Worm (Caenorhabditis elegans): ENCODE results near the gene F54D5.17.

Gene F54D5.17

DNA sequence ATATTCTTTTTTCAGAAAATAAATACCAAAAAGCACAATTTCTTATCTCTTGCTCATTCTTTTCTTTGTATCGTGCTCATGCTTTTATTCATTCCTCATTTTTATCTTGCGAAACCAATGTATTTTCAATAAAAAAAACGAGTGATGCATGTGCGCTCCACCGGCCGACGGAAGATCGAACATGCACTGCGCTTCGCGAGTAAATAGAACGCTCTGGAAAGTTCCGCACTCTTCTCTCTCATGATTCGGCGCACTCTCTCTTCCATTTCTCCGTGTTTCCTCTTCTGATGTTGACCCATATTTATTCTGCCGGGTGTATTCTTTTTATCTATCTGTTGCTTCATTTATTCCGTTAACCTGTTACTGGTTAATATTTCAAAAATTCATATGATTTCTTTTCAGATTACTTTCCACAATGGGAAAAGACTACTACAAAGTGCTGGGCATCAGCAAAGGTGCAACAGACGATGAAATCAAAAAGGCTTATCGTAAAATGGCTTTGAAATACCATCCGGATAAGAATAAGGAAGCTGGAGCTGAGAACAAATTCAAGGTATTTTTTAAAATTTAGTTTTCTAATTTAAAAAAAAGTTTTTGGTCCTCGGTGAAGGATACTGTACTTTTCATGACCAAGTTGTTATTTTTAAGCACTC lies 11.0 kb upstream of the F54D5.17 start, which contains the start of gene dnj-13 (continued):
- peak; percentile 94 for TF ChIP-seq nhr-43 (tag; optimal IDR thresholded peaks at IDR 0.05; ENCODE audit: poor library complexity, severe bottlenecking)
- TF ChIP-seq nhr-28 (tag; optimal IDR thresholded peaks at IDR 0.05) = no peak
- TF ChIP-seq nhr-237 (tag; optimal IDR thresholded peaks at IDR 0.05) = no peak
- TF ChIP-seq hmg-11 (tag; optimal IDR thresholded peaks at IDR 0.05) = peak; percentile 94
- TF ChIP-seq mdl-1 (tag; optimal IDR thresholded peaks at IDR 0.05) = peak; percentile 54
- TF ChIP-seq nhr-77 (tag; optimal IDR thresholded peaks at IDR 0.05) = peak; percentile 61
- peak; percentile 84 for TF ChIP-seq tbx-2 (tag; optimal IDR thresholded peaks at IDR 0.05)
- TF ChIP-seq elt-3 (tag; optimal IDR thresholded peaks at IDR 0.05) = no peak
- TF ChIP-seq ZK546.5 (tag; optimal IDR thresholded peaks at IDR 0.05) = peak; percentile 19
- peak; percentile 83 for TF ChIP-seq elt-2 (tag; optimal IDR thresholded peaks at IDR 0.05)
- TF ChIP-seq lin-15B (tag; optimal IDR thresholded peaks at IDR 0.05) = peak; percentile 92
- TF ChIP-seq ztf-11 (tag; optimal IDR thresholded peaks at IDR 0.05) = no peak
- TF ChIP-seq zag-1 (tag; optimal IDR thresholded peaks at IDR 0.05) = no peak
- TF ChIP-seq ama-1 (optimal IDR thresholded peaks at IDR 0.05) = peak; percentile 87
- no peak for TF ChIP-seq ceh-9 (tag; optimal IDR thresholded peaks at IDR 0.05)
- peak; percentile 30 for TF ChIP-seq ceh-16 (tag; optimal IDR thresholded peaks at IDR 0.05)

DNA sequence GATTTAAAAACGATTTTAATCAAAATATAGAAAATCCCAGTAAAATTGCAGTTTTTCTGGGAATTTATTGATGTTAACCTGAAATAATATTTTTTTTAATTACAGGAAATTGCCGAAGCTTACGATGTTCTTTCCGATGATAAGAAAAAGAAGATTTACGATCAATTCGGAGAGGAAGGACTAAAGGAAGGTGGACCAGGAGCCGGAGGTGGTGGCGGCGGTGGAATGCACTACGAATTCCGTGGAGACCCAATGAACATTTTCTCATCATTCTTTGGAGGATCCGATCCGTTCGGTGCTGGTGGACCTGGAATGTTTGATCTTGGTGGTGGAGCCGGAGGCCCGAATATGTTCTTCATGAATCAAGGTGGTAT lies 10.5 kb upstream of the F54D5.17 start:
- TF ChIP-seq ceh-9 (tag; optimal IDR thresholded peaks at IDR 0.05) (no peak), ZK546.5 (tag; optimal IDR thresholded peaks at IDR 0.05) (no peak), nhr-77 (tag; optimal IDR thresholded peaks at IDR 0.05) (no peak), fkh-2 (tag; optimal IDR thresholded peaks at IDR 0.05) (no peak), elt-1 (tag; optimal IDR thresholded peaks at IDR 0.05) (no peak), nhr-12 (tag; optimal IDR thresholded peaks at IDR 0.05) (no peak), mml-1 (tag; optimal IDR thresholded peaks at IDR 0.05) (no peak), unc-62 (GFP tag; optimal IDR thresholded peaks at IDR 0.05) (no peak), pqm-1 (tag; optimal IDR thresholded peaks at IDR 0.05) (no peak), ztf-4 (tag; optimal IDR thresholded peaks at IDR 0.05) (no peak), sea-2 (GFP tag; optimal IDR thresholded peaks at IDR 0.05) (no peak), egl-5 (tag; optimal IDR thresholded peaks at IDR 0.05) (no peak), ceh-82 (tag; optimal IDR thresholded peaks at IDR 0.05) (no peak), fkh-10 (GFP tag; optimal IDR thresholded peaks at IDR 0.05) (no peak), ceh-28 (tag; optimal IDR thresholded peaks at IDR 0.05) (no peak), egl-27 (tag; optimal IDR thresholded peaks at IDR 0.05) (no peak), aly-2 (tag; optimal IDR thresholded peaks at IDR 0.05) (no peak), nhr-76 (tag; optimal IDR thresholded peaks at IDR 0.05) (no peak), nhr-237 (tag; optimal IDR thresholded peaks at IDR 0.05) (no peak), ztf-11 (tag; optimal IDR thresholded peaks at IDR 0.05) (no peak)

DNA sequence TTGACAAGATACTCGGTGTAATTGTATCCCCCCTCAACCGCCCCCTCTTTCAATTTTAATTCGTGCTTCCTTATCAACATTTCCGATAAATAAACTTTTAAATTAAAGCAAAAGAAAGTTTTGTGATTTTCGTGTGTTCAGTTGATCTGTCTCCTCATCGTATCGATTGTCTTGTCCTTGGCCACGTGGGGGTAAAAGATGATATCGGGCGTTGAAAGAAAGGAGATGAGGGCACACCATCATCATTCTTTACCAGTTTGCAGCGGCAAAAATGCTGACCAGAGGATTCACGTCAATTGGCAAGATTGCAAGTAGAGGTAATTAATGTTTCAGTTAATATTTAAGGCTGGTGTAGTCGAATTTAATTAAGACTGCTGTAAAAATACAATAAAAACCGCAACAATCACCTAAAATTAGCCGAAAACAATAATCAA lies 9.2 kb upstream of the F54D5.17 start, which contains the start of gene F54D5.7:
Gene F54D5.7, plus strand, starts transcription at position 264 of the 434 bp plus-strand sequence.
- peak; percentile 1 for TF ChIP-seq elt-1 (tag; optimal IDR thresholded peaks at IDR 0.05)
- TF ChIP-seq nhr-43 (tag; optimal IDR thresholded peaks at IDR 0.05; ENCODE audit: poor library complexity, severe bottlenecking) = peak; percentile 32
- no peak for TF ChIP-seq jun-1 (tag; optimal IDR thresholded peaks at IDR 0.05)
- no peak for TF ChIP-seq nhr-77 (tag; optimal IDR thresholded peaks at IDR 0.05)
- peak; percentile 2 for TF ChIP-seq egl-5 (tag; optimal IDR thresholded peaks at IDR 0.05)
- TF ChIP-seq zag-1 (tag; optimal IDR thresholded peaks at IDR 0.05) = no peak
- TF ChIP-seq unc-39 (tag; optimal IDR thresholded peaks at IDR 0.05) = no peak
- peak; percentile 52 for TF ChIP-seq pha-4 (tag; optimal IDR thresholded peaks at IDR 0.05)
- peak; percentile 75 for TF ChIP-seq ceh-16 (tag; optimal IDR thresholded peaks at IDR 0.05)
- TF ChIP-seq lin-15B (tag; optimal IDR thresholded peaks at IDR 0.05) = no peak
- peak; percentile 73 for TF ChIP-seq nhr-23 (tag; optimal IDR thresholded peaks at IDR 0.05)
- TF ChIP-seq mml-1 (tag; optimal IDR thresholded peaks at IDR 0.05) = no peak
- no peak for TF ChIP-seq ZK546.5 (tag; optimal IDR thresholded peaks at IDR 0.05)
- peak in 1 of 3 experiments; percentile 28 for TF ChIP-seq elt-3 (tag; optimal IDR thresholded peaks at IDR 0.05)
- peak; percentile 16 for TF ChIP-seq ceh-28 (tag; optimal IDR thresholded peaks at IDR 0.05)
- peak; percentile 39 for TF ChIP-seq snpc-4 (tag; optimal IDR thresholded peaks at IDR 0.05)
- no peak for TF ChIP-seq nhr-67 (tag; optimal IDR thresholded peaks at IDR 0.05)
- no peak for TF ChIP-seq eor-1 (tag; optimal IDR thresholded peaks at IDR 0.05)
- no peak for TF ChIP-seq nhr-76 (tag; optimal IDR thresholded peaks at IDR 0.05)
- peak; percentile 54 for TF ChIP-seq lsy-12 (tag; optimal IDR thresholded peaks at IDR 0.05)
- no peak for TF ChIP-seq aly-2 (tag; optimal IDR thresholded peaks at IDR 0.05)
- no peak for TF ChIP-seq ztf-11 (tag; optimal IDR thresholded peaks at IDR 0.05)
- TF ChIP-seq sea-2 (GFP tag; optimal IDR thresholded peaks at IDR 0.05) = no peak
- peak; percentile 5 for TF ChIP-seq skn-1 (tag; optimal IDR thresholded peaks at IDR 0.05)
- no peak for TF ChIP-seq R02D3.7 (tag; optimal IDR thresholded peaks at IDR 0.05)
- no peak for TF ChIP-seq daf-12 (tag; optimal IDR thresholded peaks at IDR 0.05)
- peak; percentile 65 for TF ChIP-seq tbx-2 (tag; optimal IDR thresholded peaks at IDR 0.05)
- TF ChIP-seq mdl-1 (tag; optimal IDR thresholded peaks at IDR 0.05) = peak; percentile 32
- TF ChIP-seq fos-1 (tag; optimal IDR thresholded peaks at IDR 0.05) = peak; percentile 66
- no peak for TF ChIP-seq pqm-1 (tag; optimal IDR thresholded peaks at IDR 0.05)
- peak; percentile 21 for TF ChIP-seq lin-39 (tag; optimal IDR thresholded peaks at IDR 0.05)
- TF ChIP-seq nhr-237 (tag; optimal IDR thresholded peaks at IDR 0.05) = no peak
- no peak for TF ChIP-seq nhr-28 (tag; optimal IDR thresholded peaks at IDR 0.05)
- TF ChIP-seq egl-27 (tag; optimal IDR thresholded peaks at IDR 0.05) = no peak
- TF ChIP-seq ztf-4 (tag; optimal IDR thresholded peaks at IDR 0.05) = peak; percentile 92
- TF ChIP-seq nfya-1 (tag; optimal IDR thresholded peaks at IDR 0.05; ENCODE audit: insufficient read depth) = peak; percentile 67
- no peak for TF ChIP-seq hmg-11 (tag; optimal IDR thresholded peaks at IDR 0.05)
- TF ChIP-seq nhr-12 (tag; optimal IDR thresholded peaks at IDR 0.05) = no peak
- no peak for TF ChIP-seq ceh-82 (tag; optimal IDR thresholded peaks at IDR 0.05)
- TF ChIP-seq unc-62 (GFP tag; optimal IDR thresholded peaks at IDR 0.05) = peak; percentile 7

Data from whole organism, L3 larva.